Worm (Caenorhabditis elegans) whole organism, late embryonic: ENCODE data around the gene C29E4.12.

Source experiments
- C08G9.2 ChIP-seq: sonication (generic microtip); optimal IDR thresholded peaks from 2 replicates; lab custom pipeline; 2016; ENCODE audit warnings: mild to moderate bottlenecking, missing genetic modification characterization, moderate library complexity, missing compliant biosample characterization
- K09A11.1 ChIP-seq: sonication (generic microtip); optimal IDR thresholded peaks from 2 replicates; lab custom pipeline; 2017; ENCODE audit warnings: antibody characterized with exemption, mild to moderate bottlenecking, missing genetic modification characterization, missing compliant biosample characterization; ENCODE audit not compliant: insufficient read depth
- ceh-18 ChIP-seq: sonication (generic microtip); optimal IDR thresholded peaks from 2 replicates; lab custom pipeline; 2016; ENCODE audit warnings: missing genetic modification characterization, missing compliant biosample characterization
- ceh-19 ChIP-seq: fragments of 200-800 bp; sonication (Bioruptor generic); optimal IDR thresholded peaks from 2 replicates; lab custom pipeline; 2018; ENCODE audit warnings: mild to moderate bottlenecking, missing genetic modification characterization, missing compliant biosample characterization
- ceh-22 ChIP-seq: sonication (generic microtip); optimal IDR thresholded peaks from 2 replicates; lab custom pipeline; 2017; ENCODE audit warnings: missing biosample characterization, missing genetic modification characterization
- ceh-30 ChIP-seq: fragments of 150-350 bp; optimal IDR thresholded peaks from 2 replicates; lab custom pipeline; 2014; ENCODE audit warnings: missing biosample characterization, missing genetic modification characterization
- ceh-31 ChIP-seq: sonication (generic microtip); optimal IDR thresholded peaks from 2 replicates; lab custom pipeline; 2016; ENCODE audit warnings: missing genetic modification characterization, missing compliant biosample characterization
- ceh-48 ChIP-seq: sonication (generic microtip); optimal IDR thresholded peaks from 2 replicates; lab custom pipeline; 2016; ENCODE audit warnings: missing genetic modification characterization, inconsistent platforms, missing compliant biosample characterization
- ceh-9 ChIP-seq: sonication (generic microtip); optimal IDR thresholded peaks from 2 replicates; lab custom pipeline; 2016; ENCODE audit warnings: mild to moderate bottlenecking, missing genetic modification characterization, inconsistent platforms, missing compliant biosample characterization
- dve-1 ChIP-seq: sonication (generic microtip); optimal IDR thresholded peaks from 2 replicates; lab custom pipeline; 2017; ENCODE audit warnings: antibody characterized with exemption, mild to moderate bottlenecking, missing genetic modification characterization, missing compliant biosample characterization
- elt-2 ChIP-seq: sonication (generic microtip); optimal IDR thresholded peaks from 2 replicates; lab custom pipeline; 2016; ENCODE audit warnings: missing genetic modification reagents, missing genetic modification characterization, missing compliant biosample characterization
- elt-4 ChIP-seq: sonication (generic microtip); optimal IDR thresholded peaks from 2 replicates; lab custom pipeline; 2016; ENCODE audit warnings: missing genetic modification characterization, missing compliant biosample characterization
- gmeb-2 ChIP-seq: sonication (generic microtip); optimal IDR thresholded peaks from 2 replicates; lab custom pipeline; 2016; ENCODE audit warnings: missing genetic modification characterization, inconsistent platforms, missing compliant biosample characterization
- hlh-30 ChIP-seq: sonication (generic microtip); optimal IDR thresholded peaks from 2 replicates; lab custom pipeline; 2017; ENCODE audit warnings: antibody characterized with exemption, missing genetic modification characterization, missing compliant biosample characterization; ENCODE audit not compliant: insufficient read depth
- hlh-6 ChIP-seq: sonication (generic microtip); optimal IDR thresholded peaks from 2 replicates; lab custom pipeline; 2016; ENCODE audit warnings: missing genotype, missing genetic modification characterization, missing compliant biosample characterization
- hlh-8 ChIP-seq: sonication (generic microtip); optimal IDR thresholded peaks from 2 replicates; lab custom pipeline; 2016; ENCODE audit warnings: missing genotype, missing genetic modification characterization, missing compliant biosample characterization
- lin-11 ChIP-seq: fragments of 200-800 bp; sonication (Bioruptor generic); optimal IDR thresholded peaks from 2 replicates; lab custom pipeline; 2018; ENCODE audit warnings: mild to moderate bottlenecking, missing genetic modification characterization, missing compliant biosample characterization
- madf-2 ChIP-seq: sonication (generic microtip); optimal IDR thresholded peaks from 2 replicates; lab custom pipeline; 2017; ENCODE audit warnings: missing genetic modification characterization, missing compliant biosample characterization
- mec-3 ChIP-seq: sonication (generic microtip); optimal IDR thresholded peaks from 2 replicates; lab custom pipeline; 2016; ENCODE audit warnings: borderline replicate concordance, missing genetic modification characterization, missing compliant biosample characterization
- nfya-1 ChIP-seq: sonication (generic microtip); optimal IDR thresholded peaks from 2 replicates; lab custom pipeline; 2017; ENCODE audit warnings: missing genetic modification characterization, mild to moderate bottlenecking, missing compliant biosample characterization, antibody characterized with exemption, moderate library complexity
- nhr-11 ChIP-seq: fragments of 150-350 bp; optimal IDR thresholded peaks from 2 replicates; lab custom pipeline; 2014; ENCODE audit warnings: missing biosample characterization, missing genetic modification characterization
- nhr-232 ChIP-seq: sonication (generic microtip); optimal IDR thresholded peaks from 2 replicates; lab custom pipeline; 2016; ENCODE audit warnings: missing genetic modification characterization, missing compliant biosample characterization
- npax-4 ChIP-seq: sonication (generic microtip); optimal IDR thresholded peaks from 2 replicates; lab custom pipeline; 2016; ENCODE audit warnings: missing genetic modification characterization, missing compliant biosample characterization
- pag-3 ChIP-seq: sonication (generic microtip); optimal IDR thresholded peaks from 2 replicates; lab custom pipeline; 2016; ENCODE audit warnings: missing compliant biosample characterization, missing genetic modification characterization, borderline replicate concordance
- pat-9 ChIP-seq: fragments of 200-800 bp; sonication (Bioruptor generic); optimal IDR thresholded peaks from 2 replicates; lab custom pipeline; 2018; ENCODE audit warnings: mild to moderate bottlenecking, missing genetic modification characterization, moderate library complexity, missing compliant biosample characterization
- pha-4 ChIP-seq: fragments of 150-350 bp; optimal IDR thresholded peaks from 2 replicates; lab custom pipeline; 2018; ENCODE audit warnings: missing biosample characterization, missing genetic modification reagents, missing genetic modification characterization
- pros-1 ChIP-seq: fragments of 150-350 bp; optimal IDR thresholded peaks from 2 replicates; lab custom pipeline; 2014; ENCODE audit warnings: missing biosample characterization, missing genetic modification reagents, missing genetic modification characterization
- ref-2 ChIP-seq: sonication (generic microtip); optimal IDR thresholded peaks from 2 replicates; lab custom pipeline; 2016; ENCODE audit warnings: missing genetic modification characterization, missing compliant biosample characterization
- rnt-1 ChIP-seq: sonication (generic microtip); optimal IDR thresholded peaks from 2 replicates; lab custom pipeline; 2016; ENCODE audit warnings: missing genetic modification characterization, missing compliant biosample characterization
- sdc-2 ChIP-seq: sonication (generic microtip); optimal IDR thresholded peaks from 2 replicates; lab custom pipeline; 2016; ENCODE audit warnings: missing genotype, missing genetic modification characterization, missing compliant biosample characterization
- tbx-2 ChIP-seq: sonication (generic microtip); optimal IDR thresholded peaks from 2 replicates; lab custom pipeline; 2016; ENCODE audit warnings: missing genetic modification characterization, missing compliant biosample characterization
- ttx-3 ChIP-seq: sonication (generic microtip); optimal IDR thresholded peaks from 2 replicates; lab custom pipeline; 2016; ENCODE audit warnings: missing genetic modification reagents, missing genetic modification characterization, missing compliant biosample characterization
- unc-42 ChIP-seq: sonication (generic microtip); optimal IDR thresholded peaks from 2 replicates; lab custom pipeline; 2016; ENCODE audit warnings: missing genotype, missing genetic modification characterization, missing compliant biosample characterization
- unc-55 ChIP-seq: sonication (generic microtip); optimal IDR thresholded peaks from 2 replicates; lab custom pipeline; 2017; ENCODE audit warnings: missing biosample characterization, missing genetic modification reagents, missing genetic modification characterization
- unc-86 ChIP-seq: sonication (generic microtip); optimal IDR thresholded peaks from 2 replicates; lab custom pipeline; 2016; ENCODE audit warnings: missing genetic modification characterization, missing compliant biosample characterization
- zip-5 ChIP-seq: sonication (generic microtip); optimal IDR thresholded peaks from 2 replicates; lab custom pipeline; 2016; ENCODE audit warnings: missing genetic modification characterization, missing compliant biosample characterization

C29E4.12 gene

ce11 chrIII:7972687-7973086 is 31.7 kb downstream of the C29E4.12 start:
- TF ChIP-seq hlh-6 (tag; lab: Kevin White, UChicago) (no peak), ref-2 (tag; lab: Kevin White, UChicago) (no peak), unc-42 (tag; lab: Kevin White, UChicago) (no peak), ttx-3 (tag; lab: Kevin White, UChicago) (no peak), hlh-30 (tag; lab: Kevin White, UChicago) (no peak), nhr-11 (tag; lab: Kevin White, UChicago) (no peak), K09A11.1 (tag; lab: Kevin White, UChicago) (no peak), pros-1 (tag; lab: Kevin White, UChicago) (no peak), pag-3 (no peak), sdc-2 (tag; lab: Kevin White, UChicago) (no peak), gmeb-2 (tag; lab: Kevin White, UChicago) (no peak), unc-86 (tag; lab: Kevin White, UChicago) (no peak), tbx-2 (no peak)

ce11 chrIII:7973201-7973767 is 32.3 kb downstream of the C29E4.12 start, which contains the start of the genes eef-1B.1 and aco-2:
TSS of gene eef-1B.1 (minus strand) at chrIII:7973386.
TSS of gene aco-2 (plus strand) at chrIII:7973717.
- no peak for TF ChIP-seq hlh-8
- peak; percentile 41 for TF ChIP-seq tbx-2
- TF ChIP-seq pat-9 (tag; lab: Kevin White, UChicago), result peak; percentile 29
- peak; percentile 6 for TF ChIP-seq unc-86 (tag; lab: Kevin White, UChicago)
- TF ChIP-seq sdc-2 (tag; lab: Kevin White, UChicago), result no peak
- TF ChIP-seq ceh-18, result peak; percentile 25
- TF ChIP-seq ttx-3 (tag; lab: Kevin White, UChicago), result no peak
- no peak for TF ChIP-seq lin-11 (tag; lab: Kevin White, UChicago)
- TF ChIP-seq unc-42 (tag; lab: Kevin White, UChicago), result peak; percentile 62
- TF ChIP-seq dve-1 (tag; lab: Kevin White, UChicago), result peak; percentile 11
- peak; percentile 37 for TF ChIP-seq hlh-30 (tag; lab: Kevin White, UChicago)
- TF ChIP-seq rnt-1 (tag; lab: Kevin White, UChicago), result no peak
- peak; percentile 3 for TF ChIP-seq unc-55 (GFP tag; lab: Kevin White, UChicago)
- peak; percentile 25 for TF ChIP-seq elt-2 (tag; lab: Kevin White, UChicago)
- peak; percentile 55 for TF ChIP-seq ceh-31 (tag; lab: Kevin White, UChicago)
- no peak for TF ChIP-seq mec-3 (tag; lab: Kevin White, UChicago)
- peak; percentile 61 for TF ChIP-seq nfya-1 (tag; lab: Kevin White, UChicago)
- TF ChIP-seq, all 69 proteins: peak for 11

- TF ChIP-seq unc-55 (GFP tag; lab: Kevin White, UChicago) (no peak), npax-4 (no peak), tbx-2 (no peak), mec-3 (tag; lab: Kevin White, UChicago) (no peak), ceh-19 (GFP tag; lab: Kevin White, UChicago) (no peak), ceh-22 (no peak), ceh-18 (no peak), pha-4 (no peak)
These were observed 33.1 kb downstream of the C29E4.12 start for ce11 chrIII:7973968-7974607.

- TF ChIP-seq madf-2 (tag; lab: Kevin White, UChicago) (no peak), ceh-22 (no peak), ceh-18 (no peak), sdc-2 (tag; lab: Kevin White, UChicago) (no peak), zip-5 (tag; lab: Kevin White, UChicago) (no peak), elt-4 (tag; lab: Kevin White, UChicago) (no peak), pros-1 (tag; lab: Kevin White, UChicago) (no peak), tbx-2 (no peak), hlh-30 (tag; lab: Kevin White, UChicago) (no peak), nhr-232 (tag; lab: Kevin White, UChicago) (no peak), C08G9.2 (tag; lab: Kevin White, UChicago) (no peak), gmeb-2 (tag; lab: Kevin White, UChicago) (no peak), ceh-30 (tag; lab: Kevin White, UChicago) (no peak), elt-2 (tag; lab: Kevin White, UChicago) (no peak), ceh-48 (tag; lab: Kevin White, UChicago) (no peak), ceh-9 (tag; lab: Kevin White, UChicago) (no peak)
- TF ChIP-seq, all 69 proteins: peak for 0
These were observed 36.3 kb downstream of the C29E4.12 start for ce11 chrIII:7977224-7977623.
